Fruit fly (Drosophila melanogaster) whole organism, wandering third instar larva: ENCODE measurements around the gene CG13857.

Experiments
- CG9705 ChIP-seq: fragments of 200-800 bp; sonication (Bioruptor generic); optimal IDR thresholded peaks from 2 replicates; lab custom pipeline; 2018; ENCODE audit warnings: missing biosample characterization, mild to moderate bottlenecking, missing genetic modification characterization
- OdsH ChIP-seq: fragments of 200-800 bp; sonication (Bioruptor generic); optimal IDR thresholded peaks from 2 replicates; lab custom pipeline; 2016; ENCODE audit warnings: missing biosample characterization, mild to moderate bottlenecking, missing genetic modification characterization
- pan ChIP-seq: fragments of >200 bp; optimal IDR thresholded peaks from 2 replicates; lab custom pipeline; 2017
- sv ChIP-seq: fragments of 200-800 bp; sonication (Bioruptor generic); optimal IDR thresholded peaks from 3 replicates; lab custom pipeline; 2016; ENCODE audit warnings: missing biosample characterization, missing genetic modification characterization

DNA sequence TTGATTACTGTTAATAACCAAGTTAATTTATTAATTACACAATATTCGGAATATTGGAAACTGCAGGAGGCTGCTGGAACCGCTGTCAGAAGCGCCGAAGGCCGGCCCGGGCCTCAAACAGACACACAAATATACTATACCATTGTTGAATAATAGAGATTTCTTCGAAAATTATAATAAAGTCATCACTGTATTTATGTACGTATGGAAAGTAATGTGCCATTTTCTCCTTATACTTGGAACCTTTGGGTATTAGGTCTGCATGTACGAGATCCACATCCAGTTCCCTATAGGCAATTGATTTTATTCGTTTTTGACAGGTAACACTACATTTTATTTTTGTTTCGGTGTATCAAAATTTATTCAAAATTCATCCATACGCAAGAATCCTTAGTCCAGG is 21.4 kb downstream of the CG13857 start, which contains the start of gene CG7069:
- no peak for TF ChIP-seq OdsH (GFP tag; lab: Kevin White, UChicago)
- TF ChIP-seq pan (lab: Kevin White, UChicago), result no peak
- no peak for TF ChIP-seq CG9705 (GFP tag; lab: Kevin White, UChicago)
- no peak for TF ChIP-seq sv (GFP tag; lab: Kevin White, UChicago)
